Fruit fly (Drosophila melanogaster): ENCODE measurements around the gene CG2129.

dm6 chrX:8152718-8153117 is 7.1 kb downstream of the CG2129 start, which contains the start of gene CG18262:
- TF ChIP-seq CG5204 (GFP tag; optimal IDR thresholded peaks at IDR 0.05): no peak
- no peak for TF ChIP-seq Clk (GFP tag; optimal IDR thresholded peaks at IDR 0.05)
